Worm (Caenorhabditis elegans): ENCODE measurements around the gene upp-1.

- TF ChIP-seq nhr-76 (tag; optimal IDR thresholded peaks at IDR 0.05): no peak
- no peak for TF ChIP-seq mls-2 (tag; optimal IDR thresholded peaks at IDR 0.05)
- no peak for TF ChIP-seq unc-62 (GFP tag; optimal IDR thresholded peaks at IDR 0.05)
- no peak for TF ChIP-seq cnd-1 (tag; optimal IDR thresholded peaks at IDR 0.05)
- no peak for TF ChIP-seq pha-4 (tag; optimal IDR thresholded peaks at IDR 0.05)
- no peak for TF ChIP-seq snpc-4 (tag; optimal IDR thresholded peaks at IDR 0.05)
- TF ChIP-seq elt-3 (tag; optimal IDR thresholded peaks at IDR 0.05): no peak
- no peak for TF ChIP-seq lsy-2 (tag; optimal IDR thresholded peaks at IDR 0.05)
- TF ChIP-seq ztf-11 (tag; optimal IDR thresholded peaks at IDR 0.05): no peak
Measured at ce11 chrIII:7661978-7662377, 19.1 kb upstream of the upp-1 start, which contains the start of gene lido-18.
